Worm (Caenorhabditis elegans) whole organism, L1 larva: Measurements from ENCODE around the gene F14D7.8.

ENCODE experiments used
- mdl-1 ChIP-seq, 2 experiments: fragments of 150-350 bp; optimal IDR thresholded peaks; 2 replicates each; lab custom pipeline; 2014 to 2017; ENCODE audit warnings: missing biosample characterization in 2 of 2, missing genetic modification characterization in 2 of 2, inconsistent platforms in 1 of 2
- nhr-11 ChIP-seq: fragments of 150-350 bp; optimal IDR thresholded peaks from 2 replicates; lab custom pipeline; 2014; ENCODE audit warnings: missing biosample characterization, missing genetic modification characterization

- TF ChIP-seq mdl-1 (tag; optimal IDR thresholded peaks at IDR 0.05; lab: Kevin White, UChicago) = peak in 1 of 2 experiments; percentile 59
- TF ChIP-seq nhr-11 (tag; lab: Kevin White, UChicago) = no peak
Measured at ce11 chrV:14322743-14323142, 10.1 kb upstream of the F14D7.8 start, which contains the start of gene F47B8.3.
